Worm (Caenorhabditis elegans) whole organism, L1 larva: ENCODE measurements around the gene srsx-15.
A peak's percentile ranks its signal among the peaks of the same experiment; 100 is the strongest.

Source experiments
- ama-1 ChIP-seq: fragments of 150-350 bp; optimal IDR thresholded peaks from 2 replicates; lab custom pipeline; 2014
- fkh-10 ChIP-seq: sonication (generic microtip); optimal IDR thresholded peaks from 2 replicates; lab custom pipeline; 2017; ENCODE audit warnings: missing biosample characterization, missing genetic modification reagents, missing genetic modification characterization
- fkh-8 ChIP-seq: sonication (generic microtip); optimal IDR thresholded peaks from 2 replicates; lab custom pipeline; 2016; ENCODE audit warnings: mild to moderate bottlenecking, missing genetic modification characterization, missing compliant biosample characterization
- fos-1 ChIP-seq: fragments of 150-350 bp; optimal IDR thresholded peaks from 2 replicates; lab custom pipeline; 2014; ENCODE audit warnings: missing biosample characterization, missing genetic modification characterization
- jun-1 ChIP-seq: fragments of 150-350 bp; optimal IDR thresholded peaks from 2 replicates; lab custom pipeline; 2014; ENCODE audit warnings: missing biosample characterization, missing genetic modification reagents, missing genetic modification characterization
- lsy-2 ChIP-seq, 2 experiments: fragments of 150-350 bp; optimal IDR thresholded peaks; 2 replicates each; lab custom pipeline; 2014; ENCODE audit warnings: missing biosample characterization in 2 of 2, missing genetic modification characterization in 2 of 2
- nhr-237 ChIP-seq: fragments of 150-350 bp; optimal IDR thresholded peaks from 2 replicates; lab custom pipeline; 2014; ENCODE audit warnings: missing biosample characterization, missing genetic modification characterization
- nhr-84 ChIP-seq: sonication (generic microtip); optimal IDR thresholded peaks from 2 replicates; lab custom pipeline; 2017; ENCODE audit warnings: missing biosample characterization, missing genetic modification characterization
- snpc-4 ChIP-seq: fragments of 150-350 bp; optimal IDR thresholded peaks from 2 replicates; lab custom pipeline; 2014; ENCODE audit warnings: missing biosample characterization, missing genetic modification characterization
- sox-4 ChIP-seq: sonication (generic microtip); optimal IDR thresholded peaks from 2 replicates; lab custom pipeline; 2016; ENCODE audit warnings: missing genetic modification characterization, missing compliant biosample characterization
- unc-62 ChIP-seq: fragments of 150-350 bp; optimal IDR thresholded peaks from 2 replicates; lab custom pipeline; 2014; ENCODE audit warnings: missing biosample characterization, missing genetic modification reagents, missing genetic modification characterization
- unc-86 ChIP-seq: sonication (generic microtip); optimal IDR thresholded peaks from 2 replicates; lab custom pipeline; 2016; ENCODE audit warnings: missing genetic modification characterization, missing compliant biosample characterization
- unc-98 ChIP-seq: fragments of 200-800 bp; sonication (Bioruptor generic); IDR thresholded peaks from 2 replicates; pipeline ENCODE4 v1.3.6; 2022; ENCODE audit warnings: missing genetic modification characterization, missing compliant biosample characterization
- ztf-11 ChIP-seq, 2 experiments: sonication (generic microtip); optimal IDR thresholded peaks; 2 replicates each; lab custom pipeline; 2016 to 2017; ENCODE audit warnings: missing genetic modification characterization in 2 of 2, missing biosample characterization in 1 of 2, missing compliant biosample characterization in 1 of 2

ce11 chrIV:5580588-5581308 lies 42.9 kb downstream of the srsx-15 start:
- TF ChIP-seq unc-86 (tag; lab: Kevin White, UChicago), result no peak
- no peak for TF ChIP-seq nhr-237 (tag; lab: Kevin White, UChicago)
- TF ChIP-seq nhr-84 (tag; lab: Kevin White, UChicago), result no peak
- TF ChIP-seq jun-1 (tag; lab: Kevin White, UChicago), result no peak
- no peak for TF ChIP-seq unc-98 (GFP tag; lab: Robert Waterston, UW)
- no peak for TF ChIP-seq sox-4 (tag; lab: Kevin White, UChicago)
- TF ChIP-seq unc-62 (GFP tag; lab: Kevin White, UChicago), result no peak
- TF ChIP-seq lsy-2 (tag; optimal IDR thresholded peaks at IDR 0.05; lab: Kevin White, UChicago), result no peak
- TF ChIP-seq fkh-8 (tag; lab: Kevin White, UChicago), result peak; percentile 85
- TF ChIP-seq ztf-11 (tag; optimal IDR thresholded peaks at IDR 0.05; lab: Kevin White, UChicago), result no peak
- TF ChIP-seq fkh-10 (GFP tag; lab: Kevin White, UChicago), result no peak
- TF ChIP-seq snpc-4, result no peak
- no peak for TF ChIP-seq fos-1 (tag; lab: Kevin White, UChicago)
- no peak for TF ChIP-seq ama-1
